Worm (Caenorhabditis elegans) whole organism, L4 larva: ENCODE measurements around the gene ZK622.1.

Experiments
- F44E2.7 ChIP-seq: fragments of 200-800 bp; sonication (Bioruptor generic); IDR thresholded peaks from 2 replicates; pipeline ENCODE4 v2.1.2; 2022; ENCODE audit warnings: missing genetic modification characterization, missing compliant biosample characterization
- Y5F2A.4 ChIP-seq: fragments of 200-800 bp; sonication (Bioruptor generic); optimal IDR thresholded peaks from 2 replicates; lab custom pipeline; 2018; ENCODE audit warnings: mild to moderate bottlenecking, missing genetic modification characterization, missing compliant biosample characterization
- Y75B8A.6 ChIP-seq: fragments of 200-800 bp; sonication (Bioruptor generic); IDR thresholded peaks from 2 replicates; pipeline ENCODE4 v1.3.6; 2022; ENCODE audit warnings: missing genetic modification reagents, missing genetic modification characterization, missing compliant biosample characterization
- aha-1 ChIP-seq: fragments of 150-350 bp; peaks from one replicate; lab custom pipeline; 2014; ENCODE audit warnings: missing biosample characterization, missing genetic modification characterization
- aly-2 ChIP-seq: sonication (generic microtip); optimal IDR thresholded peaks from 2 replicates; lab custom pipeline; 2018; ENCODE audit warnings: missing biosample characterization, missing genetic modification characterization
- ama-1 ChIP-seq: fragments of 150-350 bp; optimal IDR thresholded peaks from 2 replicates; lab custom pipeline; 2014; ENCODE audit warnings: inconsistent platforms, mixed read lengths
- ceh-20 ChIP-seq: fragments of 200-800 bp; sonication (Bioruptor generic); IDR thresholded peaks from 2 replicates; pipeline ENCODE4 v1.3.6; 2022; ENCODE audit warnings: missing genetic modification reagents, missing genetic modification characterization, missing compliant biosample characterization
- ceh-44 ChIP-seq: fragments of 200-800 bp; sonication (Bioruptor generic); IDR thresholded peaks from 2 replicates; pipeline ENCODE4 v1.3.6; 2022; ENCODE audit warnings: missing genetic modification reagents, missing genetic modification characterization, missing compliant biosample characterization
- daf-16 ChIP-seq, 3 experiments: sonication (generic microtip); optimal IDR thresholded peaks; 2 replicates each; lab custom pipeline; 2016 to 2017; ENCODE audit warnings: missing genetic modification characterization in 3 of 3, missing genetic modification reagents in 3 of 3, mild to moderate bottlenecking in 2 of 3, missing compliant biosample characterization in 2 of 3, missing biosample characterization in 1 of 3, moderate library complexity in 1 of 3
- daf-8 ChIP-seq: fragments of 200-800 bp; sonication (Bioruptor generic); IDR thresholded peaks from 2 replicates; pipeline ENCODE4 v1.3.6; 2022; ENCODE audit warnings: missing genetic modification characterization, missing compliant biosample characterization
- gei-8 ChIP-seq: fragments of 200-800 bp; sonication (Bioruptor generic); optimal IDR thresholded peaks from 2 replicates; lab custom pipeline; 2018; ENCODE audit warnings: mild to moderate bottlenecking, missing genetic modification characterization, missing compliant biosample characterization
- hlh-11 ChIP-seq: fragments of 200-800 bp; sonication (Bioruptor generic); optimal IDR thresholded peaks from 2 replicates; lab custom pipeline; 2018; ENCODE audit warnings: mild to moderate bottlenecking, missing genetic modification characterization, missing compliant biosample characterization
- hlh-30 ChIP-seq: sonication (generic microtip); optimal IDR thresholded peaks from 2 replicates; lab custom pipeline; 2017; ENCODE audit warnings: antibody characterized with exemption, mild to moderate bottlenecking, missing genetic modification characterization, missing compliant biosample characterization; ENCODE audit not compliant: insufficient read depth
- hmg-1.1 ChIP-seq: fragments of 200-800 bp; sonication (Bioruptor generic); IDR thresholded peaks from 2 replicates; pipeline ENCODE4 v1.3.6; 2022; ENCODE audit warnings: missing genetic modification reagents, missing genetic modification characterization, missing compliant biosample characterization
- mxl-3 ChIP-seq: fragments of 200-800 bp; sonication (Bioruptor generic); optimal IDR thresholded peaks from 2 replicates; lab custom pipeline; 2018; ENCODE audit warnings: mild to moderate bottlenecking, missing genetic modification characterization, missing compliant biosample characterization
- nhr-28 ChIP-seq: fragments of 150-350 bp; optimal IDR thresholded peaks from 2 replicates; lab custom pipeline; 2014; ENCODE audit warnings: missing biosample characterization, missing genetic modification characterization
- nhr-41 ChIP-seq: fragments of 200-800 bp; sonication (Bioruptor generic); IDR thresholded peaks from 2 replicates; pipeline ENCODE4 v1.3.6; 2022; ENCODE audit warnings: missing genetic modification reagents, missing genetic modification characterization, missing compliant biosample characterization
- nhr-76 ChIP-seq: fragments of 150-350 bp; optimal IDR thresholded peaks from 2 replicates; lab custom pipeline; 2014; ENCODE audit warnings: missing biosample characterization, missing genetic modification characterization
- pqm-1 ChIP-seq: sonication (generic microtip); optimal IDR thresholded peaks from 2 replicates; lab custom pipeline; 2017; ENCODE audit warnings: missing biosample characterization, missing genetic modification characterization
- set-16 ChIP-seq: fragments of 200-800 bp; sonication (Bioruptor generic); IDR thresholded peaks from 2 replicates; pipeline ENCODE4 v1.3.6; 2022; ENCODE audit warnings: missing genetic modification reagents, missing genetic modification characterization, missing compliant biosample characterization
- snpc-1.2 ChIP-seq: fragments of 200-800 bp; sonication (Bioruptor generic); IDR thresholded peaks from 2 replicates; pipeline ENCODE4 v1.3.6; 2022; ENCODE audit warnings: missing genetic modification reagents, missing genetic modification characterization, missing compliant biosample characterization
- unc-130 ChIP-seq: sonication (generic microtip); optimal IDR thresholded peaks from 2 replicates; lab custom pipeline; 2016; ENCODE audit warnings: missing genetic modification reagents, missing genetic modification characterization, missing compliant biosample characterization
- zfp-2 ChIP-seq: sonication (generic microtip); optimal IDR thresholded peaks from 2 replicates; lab custom pipeline; 2016; ENCODE audit warnings: mild to moderate bottlenecking, missing genetic modification characterization, missing compliant biosample characterization
- ztf-7 ChIP-seq: fragments of 150-350 bp; optimal IDR thresholded peaks from 2 replicates; lab custom pipeline; 2014; ENCODE audit warnings: missing biosample characterization, missing genetic modification characterization

The ZK622.1 gene

DNA sequence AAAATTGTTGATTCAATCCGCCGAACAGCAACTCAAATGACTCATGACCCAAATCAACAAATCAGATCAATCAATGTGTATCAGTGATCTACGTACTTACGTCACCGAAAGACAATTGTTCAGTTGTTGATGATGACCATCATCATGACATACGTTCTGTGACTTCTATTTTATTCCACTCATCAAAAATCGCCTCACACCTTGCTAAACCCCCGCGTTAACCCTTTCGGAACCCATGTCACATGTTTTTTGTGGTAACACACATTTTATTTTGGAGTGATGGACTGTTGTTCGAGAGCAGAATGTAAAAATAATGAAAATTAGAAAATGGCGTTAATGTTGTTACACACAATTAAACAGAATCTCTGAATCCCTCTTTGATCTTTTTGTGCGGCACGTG, 48.8 kb downstream of the ZK622.1 start:
- TF ChIP-seq daf-16 (GFP tag; optimal IDR thresholded peaks at IDR 0.05; lab: Kevin White, UChicago), result peak in 1 of 2 experiments; percentile 74
- TF ChIP-seq daf-16 (tag; optimal IDR thresholded peaks at IDR 0.05; lab: Kevin White, UChicago), result no peak
- TF ChIP-seq hlh-30, result peak; percentile 62
- no peak for TF ChIP-seq ceh-20 (GFP tag; lab: Robert Waterston, UW)
- no peak for TF ChIP-seq nhr-76
- TF ChIP-seq unc-130 (GFP tag; lab: Kevin White, UChicago), result no peak
- peak; percentile 35 for TF ChIP-seq hlh-11 (tag; lab: Kevin White, UChicago)
- peak; percentile 21 for TF ChIP-seq mxl-3 (GFP tag; lab: Kevin White, UChicago)
- no peak for TF ChIP-seq nhr-28 (tag; lab: Kevin White, UChicago)
- TF ChIP-seq gei-8 (GFP tag; lab: Kevin White, UChicago), result no peak
- TF ChIP-seq aha-1 (tag; lab: Kevin White, UChicago), result peak; percentile 62

DNA sequence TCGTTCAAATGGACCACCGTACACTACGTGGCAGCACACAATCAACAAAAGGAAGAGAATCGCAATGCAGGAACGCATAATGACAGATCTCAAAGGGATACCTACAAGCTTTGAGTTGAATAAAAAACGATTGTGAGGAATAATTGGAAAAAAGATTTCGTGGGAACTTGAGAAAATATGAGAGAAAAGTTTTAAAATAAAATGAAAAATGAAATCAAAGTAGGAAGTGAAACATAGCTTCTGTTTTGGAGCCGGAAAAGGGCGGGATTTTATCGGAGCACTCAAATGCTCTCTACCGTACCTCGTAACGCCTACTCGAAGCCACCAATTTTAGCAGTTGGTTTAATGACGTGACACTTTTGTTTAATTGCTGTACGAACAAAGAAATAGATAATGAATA, 51.2 kb downstream of the ZK622.1 start, which contains the start of gene F09E5.14:
F09E5.14 (minus strand) TSS at position 101 of the 400 bp plus-strand sequence.
- TF ChIP-seq F44E2.7 (GFP tag; lab: Robert Waterston, UW), result no peak
- no peak for TF ChIP-seq ceh-44 (GFP tag; lab: Robert Waterston, UW)
- TF ChIP-seq nhr-41, result no peak
- no peak for TF ChIP-seq daf-8 (GFP tag; lab: Robert Waterston, UW)
- no peak for TF ChIP-seq ama-1
- no peak for TF ChIP-seq mxl-3 (GFP tag; lab: Kevin White, UChicago)
- no peak for TF ChIP-seq hlh-11 (tag; lab: Kevin White, UChicago)
- TF ChIP-seq Y5F2A.4, result no peak
- TF ChIP-seq pqm-1, result no peak
- TF ChIP-seq set-16 (GFP tag; lab: Robert Waterston, UW), result no peak
- TF ChIP-seq zfp-2 (tag; lab: Kevin White, UChicago), result no peak
- no peak for TF ChIP-seq hmg-1.1 (GFP tag; lab: Robert Waterston, UW)
- TF ChIP-seq ztf-7 (tag; lab: Kevin White, UChicago), result no peak
- no peak for TF ChIP-seq aly-2 (tag; lab: Kevin White, UChicago)
- no peak for TF ChIP-seq Y75B8A.6 (GFP tag; lab: Robert Waterston, UW)
- no peak for TF ChIP-seq snpc-1.2
